Fruit fly (Drosophila melanogaster): ENCODE results near the gene Ddr.
A peak's percentile ranks its signal among the peaks of the same experiment; 100 is the strongest.

Gene Ddr

DNA sequence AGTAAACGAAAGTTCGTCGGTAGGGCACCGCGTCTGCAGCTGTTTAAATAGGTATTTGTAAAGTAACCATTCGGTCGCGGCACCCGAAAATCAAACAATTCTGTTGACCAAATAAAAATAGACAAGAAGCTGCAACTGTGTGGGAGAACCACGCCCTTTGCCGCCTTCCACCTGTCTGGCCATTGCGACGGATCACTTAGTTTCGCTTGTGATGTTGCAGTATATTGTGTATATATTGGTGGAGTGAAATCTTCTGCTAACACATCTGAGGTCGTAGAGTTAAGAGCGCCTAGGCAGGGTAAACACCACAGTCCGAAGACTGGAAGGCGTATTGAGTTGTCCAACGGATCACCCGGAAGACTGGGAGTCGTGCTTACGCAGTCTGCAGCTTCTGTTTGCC lies 30.5 kb downstream of the Ddr start (continued):
- TF ChIP-seq B-H1 (GFP tag; IDR thresholded peaks at IDR 0.05) (no peak), ci (GFP tag; IDR thresholded peaks at IDR 0.05) (peak; percentile 45; the same call in 1 of the 3 replicates), Dref (GFP tag; IDR thresholded peaks at IDR 0.05) (no peak), chm (GFP tag; IDR thresholded peaks at IDR 0.05) (no peak), CG10462 (GFP tag; optimal IDR thresholded peaks at IDR 0.05) (no peak), NK7.1 (GFP tag; optimal IDR thresholded peaks at IDR 0.05) (no peak), D19A (tag; optimal IDR thresholded peaks at IDR 0.05) (peak; percentile 13), CG17829 (tag; optimal IDR thresholded peaks at IDR 0.05) (peak; percentile 30), Ravus (GFP tag; IDR thresholded peaks at IDR 0.05) (no peak), Bteb2 (GFP tag; optimal IDR thresholded peaks at IDR 0.05) (no peak), emc (GFP tag; optimal IDR thresholded peaks at IDR 0.05) (no peak), CG16815 (GFP tag; optimal IDR thresholded peaks at IDR 0.05) (no peak), CG4854 (GFP tag; optimal IDR thresholded peaks at IDR 0.05) (no peak), Myb (GFP tag; optimal IDR thresholded peaks at IDR 0.05) (no peak), CG17361 (GFP tag; IDR thresholded peaks at IDR 0.05) (peak; percentile 53; the same call in 2 of the 3 replicates), lov (optimal IDR thresholded peaks at IDR 0.05) (no peak), lov (GFP tag; IDR thresholded peaks at IDR 0.05) (no peak), Hr3 (GFP tag; optimal IDR thresholded peaks at IDR 0.05) (no peak), phol (tag; optimal IDR thresholded peaks at IDR 0.05) (no peak), Fer1 (GFP tag; optimal IDR thresholded peaks at IDR 0.05) (peak; percentile 21), Chrac-16 (GFP tag; optimal IDR thresholded peaks at IDR 0.05) (no peak), CoRest (tag; optimal IDR thresholded peaks at IDR 0.05) (no peak), CG7963 (GFP tag; IDR thresholded peaks at IDR 0.05; ENCODE audit: partially characterized antibody) (no peak), CG14965 (GFP tag; optimal IDR thresholded peaks at IDR 0.05; ENCODE audit: borderline replicate concordance) (no peak), CG17912 (GFP tag; optimal IDR thresholded peaks at IDR 0.05) (no peak), CG1602 (GFP tag; optimal IDR thresholded peaks at IDR 0.05) (no peak), CG12659 (GFP tag; optimal IDR thresholded peaks at IDR 0.05) (no peak), cato (GFP tag; optimal IDR thresholded peaks at IDR 0.05; ENCODE audit: borderline replicate concordance) (no peak), E2f2 (GFP tag; IDR thresholded peaks at IDR 0.05) (no peak), seq (GFP tag; IDR thresholded peaks at IDR 0.05) (no peak), her (GFP tag; optimal IDR thresholded peaks at IDR 0.05) (no peak), Sin3A (optimal IDR thresholded peaks at IDR 0.05) (no peak), CG12744 (GFP tag; optimal IDR thresholded peaks at IDR 0.05) (no peak), fd96Cb (tag; optimal IDR thresholded peaks at IDR 0.05) (peak; percentile 17), bab2 (GFP tag; optimal IDR thresholded peaks at IDR 0.05) (peak; percentile 5), CG2120 (GFP tag; optimal IDR thresholded peaks at IDR 0.05) (no peak), CG11696 (GFP tag; IDR thresholded peaks at IDR 0.05) (no peak), scrt (GFP tag; optimal IDR thresholded peaks at IDR 0.05) (no peak), Dp (GFP tag; optimal IDR thresholded peaks at IDR 0.05) (no peak), CG10979 (tag; optimal IDR thresholded peaks at IDR 0.05) (peak; percentile 5), Jarid2 (GFP tag; optimal IDR thresholded peaks at IDR 0.05) (peak; percentile 28), wor (GFP tag; IDR thresholded peaks at IDR 0.05) (no peak), twi (tag; optimal IDR thresholded peaks at IDR 0.05) (peak; percentile 20), CG12219 (GFP tag; optimal IDR thresholded peaks at IDR 0.05) (peak; percentile 40), CG2678 (tag; optimal IDR thresholded peaks at IDR 0.05) (peak; percentile 63), nerfin-1 (tag; optimal IDR thresholded peaks at IDR 0.05) (peak; percentile 57), NfI (GFP tag; optimal IDR thresholded peaks at IDR 0.05) (no peak), CG9609 (GFP tag; optimal IDR thresholded peaks at IDR 0.05) (no peak), Six4 (GFP tag; optimal IDR thresholded peaks at IDR 0.05) (peak; percentile 16), Dad (GFP tag; optimal IDR thresholded peaks at IDR 0.05) (no peak), CG14710 (tag; optimal IDR thresholded peaks at IDR 0.05) (peak; percentile 63), odd (GFP tag; optimal IDR thresholded peaks at IDR 0.05) (peak; percentile 71), cg (GFP tag; optimal IDR thresholded peaks at IDR 0.05) (no peak)

All from whole organism, embryonic.